Worm (Caenorhabditis elegans): Measurements from ENCODE around the gene F58H1.8.

The F58H1.8 gene

ce11 chrV:11982309-11982708 is 47.4 kb downstream of the F58H1.8 start, which contains the start of gene rpt-1:
Gene rpt-1 (minus strand): TSS chrV:11982397.
- TF ChIP-seq unc-39 (tag; optimal IDR thresholded peaks at IDR 0.05) = no peak
- TF ChIP-seq nhr-28 (tag; optimal IDR thresholded peaks at IDR 0.05) = no peak
- no peak for TF ChIP-seq blmp-1 (tag; optimal IDR thresholded peaks at IDR 0.05)
- TF ChIP-seq unc-120 (tag; optimal IDR thresholded peaks at IDR 0.05; ENCODE audit: poor library complexity, severe bottlenecking) = no peak
- TF ChIP-seq lin-32 (GFP tag; optimal IDR thresholded peaks at IDR 0.05) = no peak
- no peak for TF ChIP-seq mls-2 (tag; optimal IDR thresholded peaks at IDR 0.05)
- TF ChIP-seq elt-3 (tag; optimal IDR thresholded peaks at IDR 0.05) = no peak
- peak; percentile 33 for TF ChIP-seq pha-4 (tag; optimal IDR thresholded peaks at IDR 0.05)
- TF ChIP-seq ceh-83 (GFP tag; optimal IDR thresholded peaks at IDR 0.05) = peak; percentile 0
- peak; percentile 52 for TF ChIP-seq ces-1 (GFP tag; optimal IDR thresholded peaks at IDR 0.05)
- no peak for TF ChIP-seq nhr-12 (tag; optimal IDR thresholded peaks at IDR 0.05)
- peak; percentile 35 for TF ChIP-seq sptf-1 (tag; optimal IDR thresholded peaks at IDR 0.05)
- peak; percentile 70 for TF ChIP-seq lin-13 (tag; optimal IDR thresholded peaks at IDR 0.05)
- TF ChIP-seq ceh-39 (tag; optimal IDR thresholded peaks at IDR 0.05) = no peak
- TF ChIP-seq tbx-8 (GFP tag; optimal IDR thresholded peaks at IDR 0.05) = no peak
- no peak for TF ChIP-seq mab-5 (tag; optimal IDR thresholded peaks at IDR 0.05)
- no peak for TF ChIP-seq M03D4.4 (tag; optimal IDR thresholded peaks at IDR 0.05)
- TF ChIP-seq lsy-2 (tag; optimal IDR thresholded peaks at IDR 0.05) = peak; percentile 50
- no peak for TF ChIP-seq flh-1 (GFP tag; optimal IDR thresholded peaks at IDR 0.05)
- no peak for TF ChIP-seq bed-3 (GFP tag; optimal IDR thresholded peaks at IDR 0.05)
- TF ChIP-seq mep-1 (tag; optimal IDR thresholded peaks at IDR 0.05) = peak; percentile 69
- peak; percentile 44 for TF ChIP-seq hlh-1 (tag; optimal IDR thresholded peaks at IDR 0.05)
- no peak for TF ChIP-seq drap-1 (GFP tag; optimal IDR thresholded peaks at IDR 0.05)
- TF ChIP-seq nhr-237 (tag; optimal IDR thresholded peaks at IDR 0.05) = peak; percentile 68
- TF ChIP-seq zip-8 (tag; optimal IDR thresholded peaks at IDR 0.05) = no peak
- no peak for TF ChIP-seq ceh-43 (GFP tag; optimal IDR thresholded peaks at IDR 0.05)
- TF ChIP-seq cnd-1 (tag; optimal IDR thresholded peaks at IDR 0.05) = no peak
- peak; percentile 17 for TF ChIP-seq unc-62 (GFP tag; optimal IDR thresholded peaks at IDR 0.05)

- TF ChIP-seq nhr-2 (tag; optimal IDR thresholded peaks at IDR 0.05) (no peak), ham-2 (GFP tag; optimal IDR thresholded peaks at IDR 0.05) (no peak), M03D4.4 (tag; optimal IDR thresholded peaks at IDR 0.05) (no peak)
Observed at ce11 chrV:11985384-11985783, 50.4 kb downstream of the F58H1.8 start, which contains the start of gene mans-2. Gene mans-2 (minus strand): TSS chrV:11985484.
